Worm (Caenorhabditis elegans) whole organism, midembryonic: Measurements from ENCODE around the gene F59B2.8.

Experiments
- T22C8.4 ChIP-seq: fragments of 200-800 bp; sonication (Bioruptor generic); IDR thresholded peaks from 2 replicates; pipeline ENCODE4 v1.3.6; 2022; ENCODE audit warnings: missing genetic modification characterization, missing compliant biosample characterization
- cog-1 ChIP-seq: sonication (generic microtip); optimal IDR thresholded peaks from 2 replicates; lab custom pipeline; 2016; ENCODE audit warnings: missing genetic modification characterization, missing compliant biosample characterization
- flt-1 ChIP-seq: fragments of 200-800 bp; sonication (Bioruptor generic); IDR thresholded peaks from 2 replicates; pipeline ENCODE4 v1.3.6; 2022; ENCODE audit warnings: missing genetic modification characterization, missing compliant biosample characterization
- klf-2 ChIP-seq: fragments of 200-800 bp; sonication (Bioruptor generic); conservative IDR thresholded peaks from 2 replicates; pipeline ENCODE4 v1.3.6; 2022; ENCODE audit warnings: missing genetic modification reagents, missing genetic modification characterization, missing compliant biosample characterization
- ref-1 ChIP-seq: fragments of 200-800 bp; sonication (Bioruptor generic); conservative IDR thresholded peaks from 2 replicates; pipeline ENCODE4 v1.3.6; 2022; ENCODE audit warnings: missing genetic modification reagents, missing genetic modification characterization, missing compliant biosample characterization
- tab-1 ChIP-seq: fragments of 200-800 bp; sonication (Bioruptor generic); IDR thresholded peaks from 2 replicates; pipeline ENCODE4 v1.3.6; 2022; ENCODE audit warnings: missing genetic modification characterization, missing compliant biosample characterization
- ztf-23 ChIP-seq: fragments of 200-800 bp; sonication (Bioruptor generic); IDR thresholded peaks from 2 replicates; pipeline ENCODE4 v1.3.6; 2022; ENCODE audit warnings: missing genetic modification reagents, missing genetic modification characterization, missing compliant biosample characterization
- ztf-29 ChIP-seq: fragments of 200-800 bp; sonication (Bioruptor generic); IDR thresholded peaks from 2 replicates; pipeline ENCODE4 v1.3.6; 2022; ENCODE audit warnings: missing genetic modification reagents, missing genetic modification characterization, missing compliant biosample characterization

DNA sequence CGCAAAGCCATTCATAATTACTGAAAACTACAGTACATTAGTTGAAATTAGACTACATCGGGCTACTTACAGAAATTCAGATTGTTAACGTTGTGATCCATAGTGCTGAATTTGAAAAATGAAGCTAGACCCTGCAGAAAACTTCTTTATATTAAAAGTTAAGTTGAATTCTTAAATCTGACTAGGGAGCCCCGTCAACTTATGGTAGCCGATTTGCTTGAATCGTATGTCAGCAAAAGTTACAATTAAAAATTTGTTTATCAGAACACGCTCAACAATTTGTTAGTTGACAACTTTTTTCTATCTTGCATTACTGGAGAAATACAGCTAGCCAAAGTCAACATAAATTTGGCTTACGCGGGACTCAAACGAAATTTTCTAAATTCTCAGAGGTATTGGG lies 12.5 kb upstream of the F59B2.8 start, which contains the start of gene F59B2.14:
- TF ChIP-seq ztf-29 (GFP tag; lab: Robert Waterston, UW) (no peak), flt-1 (no peak), ref-1 (GFP tag; lab: Robert Waterston, UW) (no peak), klf-2 (GFP tag; lab: Robert Waterston, UW) (no peak), tab-1 (GFP tag; lab: Robert Waterston, UW) (no peak), T22C8.4 (GFP tag; lab: Robert Waterston, UW) (no peak), cog-1 (tag; lab: Kevin White, UChicago) (no peak), ztf-23 (no peak)
